Fruit fly (Drosophila melanogaster) whole organism, prepupa: Measurements from ENCODE around the gene CG3713.

Experiments used
- CG11902 ChIP-seq: fragments of 200-800 bp; sonication (Bioruptor generic); optimal IDR thresholded peaks from 3 replicates; lab custom pipeline; 2016; ENCODE audit warnings: missing biosample characterization, missing genetic modification characterization
- CG6163 ChIP-seq: fragments of 200-800 bp; sonication (Bioruptor generic); IDR thresholded peaks from 3 replicates; pipeline ENCODE4 v1.3.6; 2022; ENCODE audit warnings: missing biosample characterization, missing genetic modification characterization
- CG6854 ChIP-seq: fragments of 200-800 bp; sonication (Bioruptor generic); optimal IDR thresholded peaks from 2 replicates; lab custom pipeline; 2017; ENCODE audit warnings: missing biosample characterization, mild to moderate bottlenecking, missing genetic modification characterization
- Ets96B ChIP-seq: fragments of 200-800 bp; optimal IDR thresholded peaks from 2 replicates; lab custom pipeline; 2019; ENCODE audit warnings: missing biosample characterization, mild to moderate bottlenecking, missing genetic modification characterization, moderate library complexity
- net ChIP-seq: fragments of 200-800 bp; sonication (Bioruptor generic); optimal IDR thresholded peaks from 3 replicates; lab custom pipeline; 2016; ENCODE audit warnings: missing biosample characterization, missing genetic modification characterization

dm6 chrX:875432-875831 lies 28.5 kb upstream of the CG3713 start, which contains the start of gene CG11664:
- no peak for TF ChIP-seq Ets96B
- no peak for TF ChIP-seq CG11902 (GFP tag; lab: Kevin White, UChicago)
- TF ChIP-seq net (GFP tag; lab: Kevin White, UChicago) = no peak
- TF ChIP-seq CG6163 (GFP tag; lab: Robert Waterston, UW) = no peak
- TF ChIP-seq CG6854 (GFP tag; lab: Kevin White, UChicago) = no peak
